Worm (Caenorhabditis elegans): ENCODE results near the gene marb-1.

DNA sequence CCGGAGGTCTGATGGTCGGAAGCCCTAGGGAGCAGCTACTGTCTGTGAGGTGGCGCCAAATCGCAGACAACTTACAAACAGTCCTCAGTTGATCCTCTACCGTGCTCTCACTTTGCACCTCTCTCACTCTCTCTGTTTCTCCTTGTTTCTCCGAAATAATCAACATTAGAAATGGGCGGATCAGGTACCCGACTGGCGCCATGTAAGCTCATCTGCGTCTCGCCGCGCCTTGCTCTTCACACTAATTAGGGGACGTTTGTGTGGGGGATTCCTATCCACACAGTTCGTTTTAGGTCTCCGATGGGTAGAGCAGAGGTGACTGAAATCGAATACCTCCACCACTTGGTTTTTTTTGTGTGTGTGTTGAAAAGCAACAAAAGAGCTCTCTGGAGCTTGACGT is 6.8 kb downstream of the marb-1 start:
- no peak for TF ChIP-seq flh-1 (GFP tag; optimal IDR thresholded peaks at IDR 0.05)
- TF ChIP-seq nhr-12 (tag; optimal IDR thresholded peaks at IDR 0.05): no peak
- no peak for TF ChIP-seq unc-39 (tag; optimal IDR thresholded peaks at IDR 0.05)
- TF ChIP-seq ztf-11 (tag; optimal IDR thresholded peaks at IDR 0.05): no peak
- TF ChIP-seq elt-1 (tag; optimal IDR thresholded peaks at IDR 0.05; ENCODE audit: borderline replicate concordance, insufficient read depth): no peak
- TF ChIP-seq nhr-28 (tag; optimal IDR thresholded peaks at IDR 0.05): no peak
- TF ChIP-seq ham-2 (GFP tag; optimal IDR thresholded peaks at IDR 0.05): no peak
- TF ChIP-seq elt-3 (tag; optimal IDR thresholded peaks at IDR 0.05): no peak
- no peak for TF ChIP-seq pha-4 (tag; optimal IDR thresholded peaks at IDR 0.05)
- no peak for TF ChIP-seq unc-62 (GFP tag; optimal IDR thresholded peaks at IDR 0.05)

Data from whole organism, mixed stage, embryonic.